Fruit fly (Drosophila melanogaster): Measurements from ENCODE around the gene ZnT77C.
"Not testable (repeated sequence)": the region's sequence is repeated elsewhere in the genome, so short reads cannot be mapped to it uniquely, and the experiment has no call there.

The ZnT77C gene

dm6 chr3L:20503886-20504285 is 9.2 kb upstream of the ZnT77C start, which contains the start of gene CG17637:
CG17637 (plus strand) TSS chr3L:20504186.
- not testable (repeated sequence) for TF ChIP-seq noc (tag; optimal IDR thresholded peaks at IDR 0.05)

- no peak for TF ChIP-seq noc (tag; optimal IDR thresholded peaks at IDR 0.05)
Observed at dm6 chr3L:20503256-20503655, 8.5 kb upstream of the ZnT77C start.

dm6 chr3L:20499536-20499935 is 4.8 kb upstream of the ZnT77C start, which contains the start of gene CG18281:
CG18281 (plus strand) TSS chr3L:20499836.
- not testable (repeated sequence) for TF ChIP-seq noc (tag; optimal IDR thresholded peaks at IDR 0.05)

dm6 chr3L:20498204-20498603 is 3.5 kb upstream of the ZnT77C start:
- TF ChIP-seq noc (tag; optimal IDR thresholded peaks at IDR 0.05) = no peak

- TF ChIP-seq noc (tag; optimal IDR thresholded peaks at IDR 0.05) = no peak
Observed at dm6 chr3L:20497124-20497996, 2.6 kb upstream of the ZnT77C start, which contains the start of gene CG32425. CG32425 (plus strand) TSS chr3L:20497323.

- no peak for TF ChIP-seq noc (tag; optimal IDR thresholded peaks at IDR 0.05)
Observed at dm6 chr3L:20494262-20494601, 489 bp downstream of the ZnT77C start.

- peak; percentile 96 for TF ChIP-seq noc (tag; optimal IDR thresholded peaks at IDR 0.05)
Observed at dm6 chr3L:20493417-20494261, 1.1 kb downstream of the ZnT77C start.

- peak; percentile 18 for TF ChIP-seq noc (tag; optimal IDR thresholded peaks at IDR 0.05)
Observed at dm6 chr3L:20491525-20492132, 3.1 kb downstream of the ZnT77C start, which contains the start of gene ND-39. ND-39 (plus strand) TSS chr3L:20492082.

- TF ChIP-seq noc (tag; optimal IDR thresholded peaks at IDR 0.05) = no peak
Observed at dm6 chr3L:20487649-20488048, 7.1 kb downstream of the ZnT77C start.

dm6 chr3L:20474789-20475208 is 19.9 kb downstream of the ZnT77C start:
- TF ChIP-seq noc (tag; optimal IDR thresholded peaks at IDR 0.05) = peak; percentile 88

- TF ChIP-seq noc (tag; optimal IDR thresholded peaks at IDR 0.05) = no peak
Observed at dm6 chr3L:20474197-20474788, 20.4 kb downstream of the ZnT77C start, which contains the start of gene isoQC. isoQC (plus strand) TSS chr3L:20474466.

- TF ChIP-seq noc (tag; optimal IDR thresholded peaks at IDR 0.05) = peak; percentile 61
Observed at dm6 chr3L:20473021-20473799, 21.5 kb downstream of the ZnT77C start, which contains the start of the genes CG32428 and CG5969. CG32428 (minus strand) TSS chr3L:20473723. CG5969 (plus strand) TSS chr3L:20473783.

dm6 chr3L:20472607-20473006 is 22.1 kb downstream of the ZnT77C start:
- no peak for TF ChIP-seq noc (tag; optimal IDR thresholded peaks at IDR 0.05)

dm6 chr3L:20471499-20472313 is 23.0 kb downstream of the ZnT77C start:
- TF ChIP-seq noc (tag; optimal IDR thresholded peaks at IDR 0.05) = peak; percentile 75

Measured in whole organism, larva.